1 worm cellular context compared by ENCODE assay signal in genomic region chrX:2885318-2885908, ce11.
TF ChIP-seq lines count a peak whose summit lies in the region.

vang-1 (plus strand) TSS chrX:2885858.

TF ChIP-seq in whole organism, L1 larva, 84 proteins besides CTCF, POLR2A, EP300 and RAD21 (continued from another document):
- TF ChIP-seq nhr-28 (tag; optimal IDR thresholded peaks at IDR 0.05; lab: Kevin White, UChicago) (no peak), elt-3 (tag; optimal IDR thresholded peaks at IDR 0.05; lab: Kevin White, UChicago) (no peak), pqm-1 (tag; optimal IDR thresholded peaks at IDR 0.05; lab: Kevin White, UChicago) (no peak), ztf-11 (tag; optimal IDR thresholded peaks at IDR 0.05; lab: Kevin White, UChicago) (peak in 1 of 2 experiments; percentile 36), C04F5.9 (tag; optimal IDR thresholded peaks at IDR 0.05; lab: Kevin White, UChicago) (no peak), nhr-85 (tag; lab: Kevin White, UChicago) (peak; percentile 52), nhr-47 (tag; optimal IDR thresholded peaks at IDR 0.05; lab: Kevin White, UChicago) (peak; percentile 23), lin-15B (tag; optimal IDR thresholded peaks at IDR 0.05; lab: Kevin White, UChicago) (no peak), ceh-82 (tag; optimal IDR thresholded peaks at IDR 0.05; lab: Kevin White, UChicago) (peak in 1 of 3 experiments; percentile 41), F16B12.6 (tag; optimal IDR thresholded peaks at IDR 0.05; lab: Kevin White, UChicago) (no peak), nhr-90 (tag; optimal IDR thresholded peaks at IDR 0.05; lab: Kevin White, UChicago; ENCODE audit: poor library complexity) (no peak), fkh-8 (tag; optimal IDR thresholded peaks at IDR 0.05; lab: Kevin White, UChicago) (no peak), blmp-1 (tag; optimal IDR thresholded peaks at IDR 0.05; lab: Kevin White, UChicago) (peak; percentile 3), vab-15 (tag; optimal IDR thresholded peaks at IDR 0.05; lab: Kevin White, UChicago) (no peak), efl-1 (optimal IDR thresholded peaks at IDR 0.05; lab: Kevin White, UChicago) (no peak), efl-1 (GFP tag; optimal IDR thresholded peaks at IDR 0.05 in 1 of 2; lab: Kevin White, UChicago) (peak in 1 of 2 experiments; percentile 81), ceh-63 (GFP tag; optimal IDR thresholded peaks at IDR 0.05; lab: Kevin White, UChicago) (no peak), nhr-84 (tag; optimal IDR thresholded peaks at IDR 0.05; lab: Kevin White, UChicago) (no peak), mef-2 (tag; optimal IDR thresholded peaks at IDR 0.05; lab: Kevin White, UChicago) (no peak), nhr-20 (tag; optimal IDR thresholded peaks at IDR 0.05; lab: Kevin White, UChicago) (no peak), snu-23 (GFP tag; optimal IDR thresholded peaks at IDR 0.05; lab: Kevin White, UChicago) (peak; percentile 44), skn-1 (tag; optimal IDR thresholded peaks at IDR 0.05; lab: Kevin White, UChicago) (peak; percentile 1), hlh-4 (tag; optimal IDR thresholded peaks at IDR 0.05; lab: Kevin White, UChicago) (no peak), unc-30 (tag; optimal IDR thresholded peaks at IDR 0.05; lab: Kevin White, UChicago) (no peak), efl-3 (GFP tag; optimal IDR thresholded peaks at IDR 0.05; lab: Kevin White, UChicago) (no peak), pag-3 (tag; optimal IDR thresholded peaks at IDR 0.05; lab: Kevin White, UChicago; ENCODE audit: borderline replicate concordance, insufficient read depth) (no peak), nhr-71 (tag; optimal IDR thresholded peaks at IDR 0.05; lab: Kevin White, UChicago) (no peak), hpl-2 (GFP tag; optimal IDR thresholded peaks at IDR 0.05; lab: Kevin White, UChicago) (no peak), mep-1 (tag; optimal IDR thresholded peaks at IDR 0.05; lab: Kevin White, UChicago) (peak; percentile 20), sup-37 (GFP tag; optimal IDR thresholded peaks at IDR 0.05; lab: Kevin White, UChicago) (no peak), egl-13 (tag; optimal IDR thresholded peaks at IDR 0.05; lab: Kevin White, UChicago) (no peak), dpl-1 (GFP tag; optimal IDR thresholded peaks at IDR 0.05; lab: Kevin White, UChicago) (no peak), jun-1 (tag; optimal IDR thresholded peaks at IDR 0.05; lab: Kevin White, UChicago) (no peak), C34B4.2 (tag; optimal IDR thresholded peaks at IDR 0.05; lab: Kevin White, UChicago) (no peak), isw-1 (GFP tag; IDR thresholded peaks at IDR 0.05; lab: Robert Waterston, UW) (no peak), grh-1 (GFP tag; IDR thresholded peaks at IDR 0.05; lab: Robert Waterston, UW) (no peak), tbx-2 (tag; optimal IDR thresholded peaks at IDR 0.05; lab: Kevin White, UChicago) (peak; percentile 2), rnt-1 (tag; optimal IDR thresholded peaks at IDR 0.05; lab: Kevin White, UChicago) (no peak), ets-5 (GFP tag; IDR thresholded peaks at IDR 0.05; lab: Robert Waterston, UW) (no peak), tlp-1 (tag; optimal IDR thresholded peaks at IDR 0.05; lab: Kevin White, UChicago) (no peak)
TF ChIP-seq in whole organism, L1 larva: peak in this region for 13.
